Worm (Caenorhabditis elegans) whole organism, L3 larva: ENCODE results near the gene mnp-1.

ENCODE experiments used
- aly-2 ChIP-seq: fragments of 150-350 bp; optimal IDR thresholded peaks from 2 replicates; lab custom pipeline; 2014; ENCODE audit warnings: missing biosample characterization, missing genetic modification characterization
- ceh-16 ChIP-seq: sonication (generic microtip); optimal IDR thresholded peaks from 2 replicates; lab custom pipeline; 2017; ENCODE audit warnings: missing biosample characterization, missing genetic modification characterization
- mdl-1 ChIP-seq: fragments of 150-350 bp; optimal IDR thresholded peaks from 2 replicates; lab custom pipeline; 2014; ENCODE audit warnings: missing biosample characterization, missing genetic modification characterization
- nhr-12 ChIP-seq: fragments of 150-350 bp; optimal IDR thresholded peaks from 2 replicates; lab custom pipeline; 2014; ENCODE audit warnings: missing biosample characterization, missing genetic modification characterization
- nhr-23 ChIP-seq: fragments of 150-350 bp; optimal IDR thresholded peaks from 2 replicates; lab custom pipeline; 2014; ENCODE audit warnings: missing biosample characterization, missing genetic modification reagents, missing genetic modification characterization
- nhr-77 ChIP-seq: fragments of 150-350 bp; optimal IDR thresholded peaks from 2 replicates; lab custom pipeline; 2014; ENCODE audit warnings: missing biosample characterization, missing genetic modification characterization
- snpc-4 ChIP-seq: fragments of 150-350 bp; optimal IDR thresholded peaks from 2 replicates; lab custom pipeline; 2014; ENCODE audit warnings: missing biosample characterization, missing genetic modification characterization

ce11 chrIII:4370585-4370984 lies 14.2 kb downstream of the mnp-1 start, which contains the start of gene ckb-3:
- TF ChIP-seq snpc-4 (tag; lab: Kevin White, UChicago), result no peak
- TF ChIP-seq mdl-1 (tag; lab: Kevin White, UChicago), result no peak
- no peak for TF ChIP-seq ceh-16 (tag; lab: Kevin White, UChicago)
- no peak for TF ChIP-seq nhr-12 (tag; lab: Kevin White, UChicago)
- no peak for TF ChIP-seq aly-2
- no peak for TF ChIP-seq nhr-77 (tag; lab: Kevin White, UChicago)
- TF ChIP-seq nhr-23 (tag; lab: Kevin White, UChicago), result no peak
